Worm (Caenorhabditis elegans) whole organism, L2 larva: ENCODE measurements around the gene srh-122.

Experiments
- aly-2 ChIP-seq: fragments of 150-350 bp; optimal IDR thresholded peaks from 2 replicates; lab custom pipeline; 2014; ENCODE audit warnings: missing biosample characterization, missing genetic modification characterization
- elt-1 ChIP-seq: fragments of 150-350 bp; optimal IDR thresholded peaks from 2 replicates; lab custom pipeline; 2014; ENCODE audit warnings: missing biosample characterization, missing genetic modification characterization
- fos-1 ChIP-seq: fragments of 150-350 bp; optimal IDR thresholded peaks from 2 replicates; lab custom pipeline; 2014; ENCODE audit warnings: missing biosample characterization, missing genetic modification characterization
- unc-39 ChIP-seq: fragments of 150-350 bp; optimal IDR thresholded peaks from 2 replicates; lab custom pipeline; 2014; ENCODE audit warnings: missing biosample characterization, missing genetic modification characterization
- unc-62 ChIP-seq: fragments of 150-350 bp; optimal IDR thresholded peaks from 2 replicates; lab custom pipeline; 2014; ENCODE audit warnings: missing biosample characterization, missing genetic modification reagents, missing genetic modification characterization

DNA sequence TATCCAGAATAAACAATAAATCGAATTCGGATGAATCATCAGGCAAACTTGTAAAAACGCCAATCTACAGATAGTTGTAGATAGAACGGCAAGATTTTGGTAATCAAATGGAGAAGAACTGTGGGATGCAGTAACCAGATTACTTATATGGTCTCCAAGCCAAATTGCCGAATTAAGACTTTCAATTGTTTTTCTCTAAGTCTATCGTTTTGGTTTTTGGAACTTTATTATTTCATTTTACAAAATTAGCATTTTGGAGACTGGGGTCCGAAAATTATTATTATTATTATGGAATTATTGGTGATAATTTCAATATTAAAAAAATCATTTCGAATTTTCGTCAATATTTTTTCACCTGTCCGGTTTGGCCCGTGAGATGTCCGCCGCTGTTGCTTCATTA is 38.4 kb downstream of the srh-122 start, which contains the start of gene clec-228:
- TF ChIP-seq unc-39 (tag; lab: Kevin White, UChicago): no peak
- no peak for TF ChIP-seq aly-2 (tag; lab: Kevin White, UChicago)
- TF ChIP-seq unc-62: no peak
- TF ChIP-seq fos-1 (tag; lab: Kevin White, UChicago): no peak
- TF ChIP-seq elt-1: no peak
